Worm (Caenorhabditis elegans) whole organism, L1 larva: ENCODE data around the gene C25D7.9.
A peak's percentile ranks its signal among the peaks of the same experiment; 100 is the strongest.

ENCODE experiments used
- C04F5.9 ChIP-seq: sonication (generic microtip); optimal IDR thresholded peaks from 2 replicates; lab custom pipeline; 2016; ENCODE audit warnings: missing genetic modification characterization, missing compliant biosample characterization
- C16A3.4 ChIP-seq: fragments of 150-350 bp; optimal IDR thresholded peaks from 2 replicates; lab custom pipeline; 2014; ENCODE audit warnings: missing biosample characterization, missing genetic modification characterization
- C34B4.2 ChIP-seq: sonication (generic microtip); optimal IDR thresholded peaks from 2 replicates; lab custom pipeline; 2017; ENCODE audit warnings: mild to moderate bottlenecking, missing genetic modification characterization, missing compliant biosample characterization
- F16B12.6 ChIP-seq: fragments of 150-350 bp; optimal IDR thresholded peaks from 2 replicates; lab custom pipeline; 2014; ENCODE audit warnings: missing biosample characterization, missing genetic modification characterization
- aha-1 ChIP-seq: fragments of 150-350 bp; optimal IDR thresholded peaks from 2 replicates; lab custom pipeline; 2014; ENCODE audit warnings: missing biosample characterization, missing genetic modification characterization
- ama-1 ChIP-seq: fragments of 150-350 bp; optimal IDR thresholded peaks from 2 replicates; lab custom pipeline; 2014
- blmp-1 ChIP-seq: fragments of 150-350 bp; optimal IDR thresholded peaks from 2 replicates; lab custom pipeline; 2014; ENCODE audit warnings: missing biosample characterization, missing genetic modification characterization
- ceh-8 ChIP-seq: fragments of 200-800 bp; sonication (Bioruptor generic); optimal IDR thresholded peaks from 2 replicates; lab custom pipeline; 2018; ENCODE audit warnings: mild to moderate bottlenecking, missing genetic modification characterization, moderate library complexity, missing compliant biosample characterization
- ceh-82 ChIP-seq, 3 experiments: fragments of 150-350 bp in 1 of 3; sonication (generic microtip) in 2 of 3; optimal IDR thresholded peaks; 2 replicates each; lab custom pipeline; 2014 to 2017; ENCODE audit warnings: missing biosample characterization in 3 of 3, missing genetic modification characterization in 3 of 3
- ces-1 ChIP-seq: fragments of 150-350 bp; optimal IDR thresholded peaks from 2 replicates; lab custom pipeline; 2014; ENCODE audit warnings: missing biosample characterization, missing genetic modification reagents, missing genetic modification characterization
- dpl-1 ChIP-seq, 3 experiments: fragments of 150-350 bp in 2 of 3; sonication (generic microtip) in 1 of 3; optimal IDR thresholded peaks; 2 replicates each; lab custom pipeline; 2014 to 2017; ENCODE audit warnings: missing biosample characterization in 3 of 3, missing genetic modification characterization in 3 of 3, missing genetic modification reagents in 3 of 3
- dsc-1 ChIP-seq: sonication (generic microtip); optimal IDR thresholded peaks from 2 replicates; lab custom pipeline; 2016; ENCODE audit warnings: mild to moderate bottlenecking, missing genetic modification characterization, missing compliant biosample characterization
- efl-1 ChIP-seq, 4 experiments: fragments of 150-350 bp; optimal IDR thresholded peaks in 3 of 4; peaks in 1 of 4; 1 replicate in 1 of 4; 2 replicates in 3 of 4; lab custom pipeline; 2014; ENCODE audit warnings: missing biosample characterization in 2 of 4, missing genetic modification characterization in 2 of 4, missing genetic modification reagents in 2 of 4
- elt-3 ChIP-seq, 6 experiments: fragments of 150-350 bp in 1 of 6; sonication (generic microtip); optimal IDR thresholded peaks; 2 replicates each; lab custom pipeline; 2017 to 2018; ENCODE audit warnings: missing biosample characterization in 6 of 6, missing genetic modification characterization in 6 of 6, inconsistent platforms in 1 of 6
- fkh-10 ChIP-seq: sonication (generic microtip); optimal IDR thresholded peaks from 2 replicates; lab custom pipeline; 2017; ENCODE audit warnings: missing biosample characterization, missing genetic modification reagents, missing genetic modification characterization
- grh-1 ChIP-seq: fragments of 200-800 bp; sonication (Bioruptor generic); IDR thresholded peaks from 2 replicates; pipeline ENCODE4 v1.3.6; 2022; ENCODE audit warnings: missing genetic modification reagents, missing genetic modification characterization, missing compliant biosample characterization
- hpl-2 ChIP-seq: fragments of 150-350 bp; optimal IDR thresholded peaks from 2 replicates; lab custom pipeline; 2014; ENCODE audit warnings: missing biosample characterization, missing genetic modification reagents, missing genetic modification characterization
- isw-1 ChIP-seq: fragments of 200-800 bp; sonication (Bioruptor generic); IDR thresholded peaks from 2 replicates; pipeline ENCODE4 v1.3.6; 2022; ENCODE audit warnings: missing genetic modification characterization, missing compliant biosample characterization
- lin-13 ChIP-seq: fragments of 150-350 bp; optimal IDR thresholded peaks from 2 replicates; lab custom pipeline; 2014; ENCODE audit warnings: missing biosample characterization, missing genetic modification reagents, missing genetic modification characterization
- lin-14 ChIP-seq: fragments of 200-800 bp; sonication (Bioruptor generic); optimal IDR thresholded peaks from 2 replicates; lab custom pipeline; 2018; ENCODE audit warnings: mild to moderate bottlenecking, missing genetic modification characterization, moderate library complexity, missing compliant biosample characterization
- lin-15B ChIP-seq: fragments of 150-350 bp; sonication (generic microtip); optimal IDR thresholded peaks from 3 replicates; lab custom pipeline; 2014; ENCODE audit warnings: missing biosample characterization, missing genetic modification characterization
- lin-39 ChIP-seq: fragments of 150-350 bp; optimal IDR thresholded peaks from 2 replicates; lab custom pipeline; 2014; ENCODE audit warnings: missing biosample characterization, missing genetic modification reagents, missing genetic modification characterization
- lir-3 ChIP-seq: sonication (generic microtip); optimal IDR thresholded peaks from 2 replicates; lab custom pipeline; 2016; ENCODE audit warnings: mild to moderate bottlenecking, missing genetic modification characterization, moderate library complexity, missing compliant biosample characterization; ENCODE audit not compliant: poor library complexity
- lsy-2 ChIP-seq, 2 experiments: fragments of 150-350 bp; optimal IDR thresholded peaks; 2 replicates each; lab custom pipeline; 2014; ENCODE audit warnings: missing biosample characterization in 2 of 2, missing genetic modification characterization in 2 of 2
- mab-9 ChIP-seq: fragments of 200-800 bp; sonication (Bioruptor generic); IDR thresholded peaks from 2 replicates; pipeline ENCODE4 v1.3.6; 2022; ENCODE audit warnings: missing genetic modification reagents, missing genetic modification characterization, missing compliant biosample characterization
- mep-1 ChIP-seq: fragments of 150-350 bp; optimal IDR thresholded peaks from 2 replicates; lab custom pipeline; 2014; ENCODE audit warnings: missing biosample characterization, missing genetic modification characterization
- nhr-11 ChIP-seq: fragments of 150-350 bp; optimal IDR thresholded peaks from 2 replicates; lab custom pipeline; 2014; ENCODE audit warnings: missing biosample characterization, missing genetic modification characterization
- nhr-237 ChIP-seq: fragments of 150-350 bp; optimal IDR thresholded peaks from 2 replicates; lab custom pipeline; 2014; ENCODE audit warnings: missing biosample characterization, missing genetic modification characterization
- nhr-28 ChIP-seq: fragments of 150-350 bp; optimal IDR thresholded peaks from 2 replicates; lab custom pipeline; 2014; ENCODE audit warnings: missing biosample characterization, missing genetic modification characterization
- nhr-47 ChIP-seq: sonication (generic microtip); optimal IDR thresholded peaks from 2 replicates; lab custom pipeline; 2016; ENCODE audit warnings: mild to moderate bottlenecking, missing genetic modification characterization, moderate library complexity, missing compliant biosample characterization
- nhr-71 ChIP-seq: sonication (generic microtip); optimal IDR thresholded peaks from 2 replicates; lab custom pipeline; 2016; ENCODE audit warnings: mild to moderate bottlenecking, missing genetic modification characterization, moderate library complexity, missing compliant biosample characterization
- nhr-76 ChIP-seq: sonication (generic microtip); optimal IDR thresholded peaks from 2 replicates; lab custom pipeline; 2017; ENCODE audit warnings: missing biosample characterization, missing genetic modification characterization
- nhr-77 ChIP-seq: fragments of 150-350 bp; optimal IDR thresholded peaks from 2 replicates; lab custom pipeline; 2014; ENCODE audit warnings: missing biosample characterization, missing genetic modification characterization
- nhr-84 ChIP-seq: sonication (generic microtip); optimal IDR thresholded peaks from 2 replicates; lab custom pipeline; 2017; ENCODE audit warnings: missing biosample characterization, missing genetic modification characterization
- pqm-1 ChIP-seq: sonication (generic microtip); optimal IDR thresholded peaks from 3 replicates; lab custom pipeline; 2017; ENCODE audit warnings: missing biosample characterization, missing genetic modification characterization
- snpc-4 ChIP-seq: fragments of 150-350 bp; optimal IDR thresholded peaks from 2 replicates; lab custom pipeline; 2014; ENCODE audit warnings: missing biosample characterization, missing genetic modification characterization
- snu-23 ChIP-seq: sonication (generic microtip); optimal IDR thresholded peaks from 2 replicates; lab custom pipeline; 2016; ENCODE audit warnings: missing genetic modification characterization, missing compliant biosample characterization
- sox-4 ChIP-seq: sonication (generic microtip); optimal IDR thresholded peaks from 2 replicates; lab custom pipeline; 2016; ENCODE audit warnings: missing genetic modification characterization, missing compliant biosample characterization
- sptf-1 ChIP-seq: fragments of 150-350 bp; optimal IDR thresholded peaks from 2 replicates; lab custom pipeline; 2014; ENCODE audit warnings: missing biosample characterization, missing genetic modification characterization
- sup-37 ChIP-seq: fragments of 200-800 bp; sonication (Bioruptor generic); optimal IDR thresholded peaks from 2 replicates; lab custom pipeline; 2018; ENCODE audit warnings: mild to moderate bottlenecking, missing genetic modification characterization, missing compliant biosample characterization
- swsn-7 ChIP-seq: sonication (generic microtip); optimal IDR thresholded peaks from 2 replicates; lab custom pipeline; 2016; ENCODE audit warnings: missing genetic modification characterization, missing compliant biosample characterization
- unc-130 ChIP-seq: fragments of 150-350 bp; optimal IDR thresholded peaks from 2 replicates; lab custom pipeline; 2017; ENCODE audit warnings: missing biosample characterization, missing genetic modification characterization, inconsistent platforms
- unc-30 ChIP-seq: sonication (generic microtip); optimal IDR thresholded peaks from 2 replicates; lab custom pipeline; 2017; ENCODE audit warnings: missing biosample characterization, missing genetic modification characterization
- unc-62 ChIP-seq: fragments of 150-350 bp; optimal IDR thresholded peaks from 2 replicates; lab custom pipeline; 2014; ENCODE audit warnings: missing biosample characterization, missing genetic modification reagents, missing genetic modification characterization
- unc-98 ChIP-seq: fragments of 200-800 bp; sonication (Bioruptor generic); IDR thresholded peaks from 2 replicates; pipeline ENCODE4 v1.3.6; 2022; ENCODE audit warnings: missing genetic modification characterization, missing compliant biosample characterization
- ztf-11 ChIP-seq, 2 experiments: sonication (generic microtip); optimal IDR thresholded peaks; 2 replicates each; lab custom pipeline; 2016 to 2017; ENCODE audit warnings: missing genetic modification characterization in 2 of 2, missing biosample characterization in 1 of 2, missing compliant biosample characterization in 1 of 2
- ztf-4 ChIP-seq: fragments of 150-350 bp; optimal IDR thresholded peaks from 2 replicates; lab custom pipeline; 2014; ENCODE audit warnings: missing biosample characterization, missing genetic modification characterization

C25D7.9 gene

ce11 chrV:15059534-15059933 is 5.4 kb upstream of the C25D7.9 start, which contains the start of the genes mcm-3 and C25D7.15 (continued):
- TF ChIP-seq ztf-11 (tag; optimal IDR thresholded peaks at IDR 0.05; lab: Kevin White, UChicago), result no peak
- TF ChIP-seq elt-3 (tag; optimal IDR thresholded peaks at IDR 0.05; lab: Kevin White, UChicago), result peak in 1 of 6 experiments; percentile 8
- peak; percentile 55 for TF ChIP-seq nhr-71
- no peak for TF ChIP-seq nhr-237 (tag; lab: Kevin White, UChicago)
- TF ChIP-seq ama-1, result no peak
- TF ChIP-seq unc-130 (tag; lab: Kevin White, UChicago), result peak; percentile 67
- TF ChIP-seq lin-15B (tag; lab: Kevin White, UChicago), result peak; percentile 13
- TF ChIP-seq isw-1 (GFP tag; lab: Robert Waterston, UW), result no peak
- TF ChIP-seq grh-1 (GFP tag; lab: Robert Waterston, UW), result no peak
- TF ChIP-seq lsy-2 (tag; optimal IDR thresholded peaks at IDR 0.05; lab: Kevin White, UChicago), result peak; percentile 17 to 47
- no peak for TF ChIP-seq C34B4.2
- no peak for TF ChIP-seq sptf-1 (tag; lab: Kevin White, UChicago)
- no peak for TF ChIP-seq lir-3 (tag; lab: Kevin White, UChicago)
- no peak for TF ChIP-seq nhr-28
- TF ChIP-seq swsn-7 (tag; lab: Kevin White, UChicago), result peak; percentile 26
- peak; percentile 67 to 87 for TF ChIP-seq efl-1 (optimal IDR thresholded peaks at IDR 0.05; lab: Kevin White, UChicago)
- peak; percentile 88 to 98 for TF ChIP-seq efl-1 (GFP tag; optimal IDR thresholded peaks at IDR 0.05 in 1 of 2; lab: Kevin White, UChicago)
- TF ChIP-seq unc-30, result no peak
- TF ChIP-seq F16B12.6 (tag; lab: Kevin White, UChicago), result peak; percentile 88
- no peak for TF ChIP-seq sox-4
- no peak for TF ChIP-seq ces-1 (GFP tag; lab: Kevin White, UChicago)
- TF ChIP-seq sup-37, result no peak
- no peak for TF ChIP-seq hpl-2 (GFP tag; lab: Kevin White, UChicago)
- no peak for TF ChIP-seq C04F5.9 (tag; lab: Kevin White, UChicago)
- TF ChIP-seq lin-39 (tag; lab: Kevin White, UChicago), result no peak
- peak; percentile 49 for TF ChIP-seq snu-23 (GFP tag; lab: Kevin White, UChicago)
- no peak for TF ChIP-seq dsc-1 (tag; lab: Kevin White, UChicago)
- no peak for TF ChIP-seq ztf-4 (tag; lab: Kevin White, UChicago)
- TF ChIP-seq nhr-47, result peak; percentile 25
- no peak for TF ChIP-seq ceh-82 (tag; optimal IDR thresholded peaks at IDR 0.05; lab: Kevin White, UChicago)
- TF ChIP-seq dpl-1 (GFP tag; optimal IDR thresholded peaks at IDR 0.05; lab: Kevin White, UChicago), result peak; percentile 82 to 89 (median 85)
- TF ChIP-seq ceh-8 (GFP tag; lab: Kevin White, UChicago), result no peak
- no peak for TF ChIP-seq nhr-84 (tag; lab: Kevin White, UChicago)
- no peak for TF ChIP-seq nhr-11
- TF ChIP-seq lin-14 (GFP tag; lab: Kevin White, UChicago), result no peak
- peak; percentile 33 for TF ChIP-seq blmp-1 (tag; lab: Kevin White, UChicago)
- no peak for TF ChIP-seq pqm-1 (tag; lab: Kevin White, UChicago)
- TF ChIP-seq mab-9 (GFP tag; lab: Robert Waterston, UW), result no peak
- peak; percentile 49 for TF ChIP-seq mep-1 (tag; lab: Kevin White, UChicago)
- TF ChIP-seq unc-98, result no peak
- TF ChIP-seq fkh-10 (GFP tag; lab: Kevin White, UChicago), result no peak
- no peak for TF ChIP-seq unc-62 (GFP tag; lab: Kevin White, UChicago)
- no peak for TF ChIP-seq lin-13 (GFP tag; lab: Kevin White, UChicago)
- TF ChIP-seq nhr-76 (tag; lab: Kevin White, UChicago), result no peak
- TF ChIP-seq snpc-4 (tag; lab: Kevin White, UChicago), result no peak
- no peak for TF ChIP-seq nhr-77 (tag; lab: Kevin White, UChicago)
- no peak for TF ChIP-seq aha-1 (tag; lab: Kevin White, UChicago)
- TF ChIP-seq C16A3.4, result peak; percentile 34
- TF ChIP-seq, all 84 proteins: peak for 21
